Fruit fly (Drosophila melanogaster) whole organism, embryonic: ENCODE data around the gene Hrd3.

ENCODE experiments used
- Adf1 ChIP-seq: fragments of 200-800 bp; sonication (Bioruptor generic); IDR thresholded peaks from 2 replicates; pipeline ENCODE4 v1.3.6; 2022; ENCODE audit warnings: missing biosample characterization, missing genetic modification characterization
- Asciz ChIP-seq: fragments of 200-800 bp; sonication (Bioruptor generic); optimal IDR thresholded peaks from 2 replicates; lab custom pipeline; 2017; ENCODE audit warnings: missing biosample characterization, mild to moderate bottlenecking, missing genetic modification characterization, missing genetic modification reagents
- Awh ChIP-seq: fragments of 200-800 bp; sonication (Bioruptor generic); IDR thresholded peaks from 2 replicates; pipeline ENCODE4, ENCODE4 v1.3.6; 2022; ENCODE audit warnings: missing biosample characterization, missing genetic modification characterization
- CG10462 ChIP-seq: fragments of 200-800 bp; sonication (Bioruptor generic); optimal IDR thresholded peaks from 2 replicates; lab custom pipeline; 2016; ENCODE audit warnings: missing biosample characterization, missing genetic modification characterization
- CG10565 ChIP-seq: fragments of 200-800 bp; sonication (Bioruptor generic); optimal IDR thresholded peaks from 3 replicates; lab custom pipeline; 2016; ENCODE audit warnings: missing biosample characterization, mild to moderate bottlenecking, missing genetic modification characterization
- CG11093 ChIP-seq: fragments of 200-800 bp; sonication (Bioruptor generic); IDR thresholded peaks from 3 replicates; pipeline ENCODE4 v1.3.6; 2022; ENCODE audit warnings: missing biosample characterization, missing genetic modification characterization
- CG12104 ChIP-seq: fragments of 200-800 bp; sonication (Bioruptor generic); optimal IDR thresholded peaks from 3 replicates; lab custom pipeline; 2016; ENCODE audit warnings: missing biosample characterization, missing genetic modification characterization
- CG13123 ChIP-seq: fragments of 200-800 bp; sonication (Bioruptor generic); optimal IDR thresholded peaks from 2 replicates; lab custom pipeline; 2016; ENCODE audit warnings: missing biosample characterization, missing genetic modification characterization
- CG15479 ChIP-seq: fragments of 200-800 bp; sonication (Bioruptor generic); optimal IDR thresholded peaks from 3 replicates; lab custom pipeline; 2019; ENCODE audit warnings: missing biosample characterization, mild to moderate bottlenecking, missing genetic modification characterization, moderate library complexity
- CG15514 ChIP-seq: fragments of 200-800 bp; sonication (Bioruptor generic); optimal IDR thresholded peaks from 3 replicates; lab custom pipeline; 2017; ENCODE audit warnings: missing biosample characterization, missing genetic modification characterization, mild to moderate bottlenecking, moderate library complexity, missing genetic modification reagents
- CG1647 ChIP-seq: fragments of 200-800 bp; sonication (Bioruptor generic); optimal IDR thresholded peaks from 3 replicates; lab custom pipeline; 2016; ENCODE audit warnings: missing biosample characterization, missing genetic modification characterization
- CG17186 ChIP-seq: fragments of 200-800 bp; sonication (Bioruptor generic); optimal IDR thresholded peaks from 3 replicates; lab custom pipeline; 2017; ENCODE audit warnings: missing biosample characterization, missing genetic modification reagents, missing genetic modification characterization
- CG17385 ChIP-seq: fragments of 200-800 bp; sonication (Bioruptor generic); optimal IDR thresholded peaks from 3 replicates; lab custom pipeline; 2018; ENCODE audit warnings: missing biosample characterization, mild to moderate bottlenecking, missing genetic modification characterization
- CG18011 ChIP-seq: fragments of 200-800 bp; sonication (Bioruptor generic); optimal IDR thresholded peaks from 2 replicates; lab custom pipeline; 2017; ENCODE audit warnings: missing biosample characterization, missing genetic modification characterization, mild to moderate bottlenecking, moderate library complexity, missing genotype
- CG18764 ChIP-seq: fragments of 200-800 bp; sonication (Bioruptor generic); optimal IDR thresholded peaks from 3 replicates; lab custom pipeline; 2016; ENCODE audit warnings: missing biosample characterization, missing genetic modification characterization
- CG32532 ChIP-seq: fragments of 200-800 bp; sonication (Bioruptor generic); IDR thresholded peaks from 2 replicates; pipeline ENCODE4 v1.3.6; 2022; ENCODE audit warnings: missing biosample characterization, missing genetic modification characterization
- CG34376 ChIP-seq: fragments of 200-800 bp; sonication (Bioruptor generic); optimal IDR thresholded peaks from 2 replicates; lab custom pipeline; 2018; ENCODE audit warnings: missing biosample characterization, mild to moderate bottlenecking, missing genetic modification characterization
- CG43689 ChIP-seq: fragments of 200-800 bp; sonication (Bioruptor generic); IDR thresholded peaks from 2 replicates; pipeline ENCODE4 v1.3.6; 2022; ENCODE audit warnings: missing biosample characterization, missing genetic modification characterization
- CG4404 ChIP-seq: fragments of 200-800 bp; sonication (Bioruptor generic); IDR thresholded peaks from 2 replicates; pipeline ENCODE4 v1.3.6; 2022; ENCODE audit warnings: missing biosample characterization, missing genetic modification characterization
- CG6272 ChIP-seq: fragments of 200-800 bp; sonication (Bioruptor generic); IDR thresholded peaks from 2 replicates; pipeline ENCODE4 v1.3.6; 2022; ENCODE audit warnings: missing biosample characterization, missing genetic modification characterization
- CG6683 ChIP-seq: fragments of 200-800 bp; sonication (Bioruptor generic); optimal IDR thresholded peaks from 2 replicates; lab custom pipeline; 2017; ENCODE audit warnings: missing biosample characterization, mild to moderate bottlenecking, missing genetic modification characterization, missing genetic modification reagents
- CG7839 ChIP-seq: fragments of 200-800 bp; sonication (Bioruptor generic); optimal IDR thresholded peaks from 3 replicates; lab custom pipeline; 2018; ENCODE audit warnings: missing biosample characterization, mild to moderate bottlenecking, missing genetic modification characterization, moderate library complexity
- CkIIα-i1 ChIP-seq: fragments of 200-800 bp; sonication (Bioruptor generic); IDR thresholded peaks from 2 replicates; pipeline ENCODE4 v1.3.6; 2022; ENCODE audit warnings: missing biosample characterization, missing genetic modification characterization
- CrebB ChIP-seq: fragments of 200-800 bp; sonication (Bioruptor generic); optimal IDR thresholded peaks from 3 replicates; lab custom pipeline; 2018; ENCODE audit warnings: missing biosample characterization, mild to moderate bottlenecking, missing genetic modification characterization
- Deaf1 ChIP-seq: fragments of 200-800 bp; optimal IDR thresholded peaks from 3 replicates; lab custom pipeline; 2019; ENCODE audit warnings: missing biosample characterization, mild to moderate bottlenecking, missing genetic modification characterization, moderate library complexity
- Dfd ChIP-seq, 2 experiments: fragments of >200 bp; optimal IDR thresholded peaks; 2 replicates each; lab custom pipeline; 2017; ENCODE audit warnings: missing biosample characterization in 2 of 2, missing genetic modification characterization in 2 of 2
- Dp ChIP-seq: fragments of 200-800 bp; sonication (Bioruptor generic); optimal IDR thresholded peaks from 2 replicates; lab custom pipeline; 2018; ENCODE audit warnings: missing biosample characterization, mild to moderate bottlenecking, missing genetic modification characterization, moderate library complexity
- Ets65A ChIP-seq: fragments of 200-800 bp; sonication (Bioruptor generic); peaks from one replicate; lab custom pipeline; 2016; ENCODE audit warnings: missing biosample characterization, missing genetic modification characterization
- Hey ChIP-seq: fragments of 200-800 bp; sonication (Bioruptor generic); optimal IDR thresholded peaks from 3 replicates; lab custom pipeline; 2018; ENCODE audit warnings: missing biosample characterization, mild to moderate bottlenecking, missing genetic modification characterization
- Meics ChIP-seq: fragments of 200-800 bp; sonication (Bioruptor generic); optimal IDR thresholded peaks from 2 replicates; lab custom pipeline; 2017; ENCODE audit warnings: missing biosample characterization, mild to moderate bottlenecking, missing genetic modification characterization
- NFAT ChIP-seq: fragments of 200-800 bp; sonication (Bioruptor generic); IDR thresholded peaks from 2 replicates; pipeline ENCODE4 v1.3.6; 2022; ENCODE audit warnings: missing biosample characterization, missing genetic modification characterization
- Neu2 ChIP-seq: fragments of 200-800 bp; sonication (Bioruptor generic); optimal IDR thresholded peaks from 3 replicates; lab custom pipeline; 2016; ENCODE audit warnings: missing biosample characterization, missing genetic modification characterization, borderline replicate concordance
- Nf-YC ChIP-seq: fragments of 200-800 bp; optimal IDR thresholded peaks from 3 replicates; lab custom pipeline; 2019; ENCODE audit warnings: missing biosample characterization, mild to moderate bottlenecking, missing genetic modification characterization, moderate library complexity
- NfI ChIP-seq: fragments of 200-800 bp; sonication (Bioruptor generic); optimal IDR thresholded peaks from 3 replicates; lab custom pipeline; 2018; ENCODE audit warnings: missing biosample characterization, mild to moderate bottlenecking, missing genetic modification characterization, moderate library complexity
- TFAM ChIP-seq: fragments of 200-800 bp; sonication (Bioruptor generic); optimal IDR thresholded peaks from 2 replicates; lab custom pipeline; 2017; ENCODE audit warnings: missing biosample characterization, missing genetic modification characterization, inconsistent platforms
- Xrp1 ChIP-seq: fragments of 200-800 bp; sonication (Bioruptor generic); IDR thresholded peaks from 2 replicates; pipeline ENCODE4 v1.3.6; 2022; ENCODE audit warnings: missing biosample characterization, missing genetic modification characterization
- ato ChIP-seq: fragments of 200-800 bp; sonication (Bioruptor generic); IDR thresholded peaks from 2 replicates; pipeline ENCODE4 v1.3.6; 2022; ENCODE audit warnings: missing biosample characterization, missing genetic modification characterization; ENCODE audit not compliant: partially characterized antibody
- az2 ChIP-seq: fragments of 200-800 bp; sonication (Bioruptor generic); optimal IDR thresholded peaks from 3 replicates; lab custom pipeline; 2016; ENCODE audit warnings: missing biosample characterization, missing genetic modification characterization
- bigmax ChIP-seq: fragments of 200-800 bp; sonication (Bioruptor generic); optimal IDR thresholded peaks from 2 replicates; lab custom pipeline; 2018; ENCODE audit warnings: missing biosample characterization, mild to moderate bottlenecking, missing genetic modification characterization
- exex ChIP-seq: fragments of 200-800 bp; sonication (Bioruptor generic); optimal IDR thresholded peaks from 4 replicates; lab custom pipeline; 2018; ENCODE audit warnings: missing biosample characterization, mild to moderate bottlenecking, missing genetic modification characterization, moderate library complexity
- fd102C ChIP-seq: fragments of 200-800 bp; sonication (Bioruptor generic); optimal IDR thresholded peaks from 2 replicates; lab custom pipeline; 2018; ENCODE audit warnings: missing biosample characterization, mild to moderate bottlenecking, missing genetic modification characterization, moderate library complexity
- fu2 ChIP-seq: fragments of 200-800 bp; sonication (Bioruptor generic); optimal IDR thresholded peaks from 2 replicates; lab custom pipeline; 2016; ENCODE audit warnings: missing biosample characterization, missing genetic modification characterization
- lab ChIP-seq: fragments of 200-800 bp; sonication (Bioruptor generic); optimal IDR thresholded peaks from 3 replicates; lab custom pipeline; 2017; ENCODE audit warnings: missing biosample characterization, missing genetic modification characterization, mild to moderate bottlenecking, moderate library complexity, missing genetic modification reagents
- lilli ChIP-seq: fragments of 200-800 bp; sonication (Bioruptor generic); optimal IDR thresholded peaks from 3 replicates; lab custom pipeline; 2016; ENCODE audit warnings: missing biosample characterization, missing genetic modification characterization
- lmd ChIP-seq: fragments of 200-800 bp; sonication (Bioruptor generic); IDR thresholded peaks from 2 replicates; pipeline ENCODE4 v1.3.6; 2022; ENCODE audit warnings: missing biosample characterization, missing genetic modification characterization
- repo ChIP-seq: fragments of 200-800 bp; sonication (Bioruptor generic); optimal IDR thresholded peaks from 2 replicates; lab custom pipeline; 2016; ENCODE audit warnings: missing biosample characterization, missing genetic modification characterization
- sens ChIP-seq: fragments of 200-800 bp; sonication (Bioruptor generic); peaks from one replicate; lab custom pipeline; 2016; ENCODE audit warnings: missing biosample characterization, missing genetic modification characterization
- sens-2 ChIP-seq: fragments of 200-800 bp; sonication (Bioruptor generic); IDR thresholded peaks from 2 replicates; pipeline ENCODE4 v1.3.6; 2022; ENCODE audit warnings: missing biosample characterization, missing genetic modification characterization
- sob ChIP-seq: fragments of 200-800 bp; sonication (Bioruptor generic); IDR thresholded peaks from 2 replicates; pipeline ENCODE4 v1.3.6; 2022; ENCODE audit warnings: missing biosample characterization, missing genetic modification characterization
- vvl ChIP-seq: fragments of 200-800 bp; sonication (Bioruptor generic); IDR thresholded peaks from 2 replicates; pipeline ENCODE4 v1.3.6; 2022; ENCODE audit warnings: missing biosample characterization, missing genetic modification characterization

The Hrd3 gene

dm6 chr3R:23728086-23728485 is 30.3 kb downstream of the Hrd3 start (continued):
- TF ChIP-seq Neu2 (GFP tag; lab: Kevin White, UChicago) = no peak
- TF ChIP-seq Adf1 = 0 out of 2 replicates have a peak, but pooled peaks have one; percentile 19
- peak; percentile 45 for TF ChIP-seq CG17385 (GFP tag; lab: Kevin White, UChicago)
- TF ChIP-seq TFAM (GFP tag; lab: Kevin White, UChicago) = no peak
- no peak for TF ChIP-seq Dfd (GFP tag; optimal IDR thresholded peaks at IDR 0.05; lab: Kevin White, UChicago)
- TF ChIP-seq lab (GFP tag; lab: Kevin White, UChicago) = peak; percentile 29
- TF ChIP-seq sob (GFP tag; lab: Robert Waterston, UW) = 0 out of 2 replicates have a peak, but pooled peaks have one; percentile 6
- TF ChIP-seq vvl = 0 out of 2 replicates have a peak, but pooled peaks have one; percentile 27
- TF ChIP-seq Ets65A (GFP tag; lab: Kevin White, UChicago) = no peak
- TF ChIP-seq CG32532 (GFP tag; lab: Robert Waterston, UW) = 0 out of 2 replicates have a peak, but pooled peaks have one; percentile 18
- TF ChIP-seq CG15479 (GFP tag; lab: Kevin White, UChicago) = no peak
- no peak for TF ChIP-seq CG18764 (GFP tag; lab: Kevin White, UChicago)
- TF ChIP-seq az2 (GFP tag; lab: Kevin White, UChicago) = no peak
- peak; percentile 41 for TF ChIP-seq sens (GFP tag; lab: Kevin White, UChicago)
- no peak for TF ChIP-seq CG43689 (GFP tag; lab: Robert Waterston, UW)
- no peak for TF ChIP-seq Asciz
- no peak for TF ChIP-seq NfI
- TF ChIP-seq CG15514 (GFP tag; lab: Kevin White, UChicago) = peak; percentile 28
- TF ChIP-seq lmd (GFP tag; lab: Robert Waterston, UW) = no peak
- TF ChIP-seq, all 482 proteins: peak for 15

DNA sequence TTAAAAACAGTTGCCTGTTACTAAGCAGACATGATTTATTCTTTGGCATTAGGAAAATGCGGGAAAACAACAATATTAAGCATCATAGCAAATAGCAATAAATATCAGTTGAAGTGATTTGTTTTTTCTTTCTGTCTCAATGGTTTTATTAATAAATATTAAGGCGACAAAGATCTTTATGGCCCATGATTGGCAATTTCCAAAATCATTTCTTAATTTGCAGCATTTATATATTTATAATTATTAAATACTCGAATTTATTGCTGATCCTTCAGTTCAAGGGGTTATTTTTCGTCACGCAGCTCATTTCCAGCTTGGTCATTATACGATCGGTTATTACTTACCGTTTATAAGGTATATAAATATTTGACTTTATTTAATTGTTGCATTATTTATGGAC is 30.7 kb downstream of the Hrd3 start:
- no peak for TF ChIP-seq Awh (GFP tag; lab: Robert Waterston, UW)
- TF ChIP-seq CG18011 (GFP tag; lab: Kevin White, UChicago) = no peak
- peak; percentile 96 for TF ChIP-seq exex
- TF ChIP-seq lilli (GFP tag; lab: Kevin White, UChicago) = no peak
- TF ChIP-seq CkIIα-i1 (GFP tag; lab: Robert Waterston, UW) = no peak
- no peak for TF ChIP-seq CG11093
- TF ChIP-seq Dp (GFP tag; lab: Kevin White, UChicago) = no peak

DNA sequence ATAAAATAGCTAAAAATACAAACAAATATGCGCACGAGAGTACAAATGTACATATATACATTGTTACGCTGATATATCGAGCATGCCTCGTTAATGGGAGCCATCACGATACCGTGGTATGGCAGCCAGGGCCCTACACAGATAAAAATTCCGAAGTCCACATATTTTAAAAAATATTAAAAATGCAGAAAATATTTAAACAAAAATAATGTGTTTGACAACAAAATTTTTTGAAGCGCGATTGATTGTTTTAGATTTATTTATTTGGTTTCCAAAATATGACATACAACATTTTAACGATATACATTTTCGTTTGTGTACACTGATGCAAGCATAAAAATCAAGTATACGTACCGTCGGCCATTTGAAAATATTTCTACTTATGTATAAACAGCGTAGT is 31.6 kb downstream of the Hrd3 start:
- TF ChIP-seq Nf-YC (tag; lab: Kevin White, UChicago) (peak; percentile 35), CG34376 (GFP tag; lab: Kevin White, UChicago) (no peak), CG12104 (peak; percentile 51), NFAT (GFP tag; lab: Robert Waterston, UW) (peak; percentile 71), CG6683 (GFP tag; lab: Kevin White, UChicago) (peak; percentile 62), CG4404 (peak; percentile 57), CG1647 (peak; percentile 65), CG13123 (GFP tag; lab: Kevin White, UChicago) (no peak), CG10462 (GFP tag; lab: Kevin White, UChicago) (peak; percentile 49), Deaf1 (tag; lab: Kevin White, UChicago) (peak; percentile 63), CG7839 (tag; lab: Kevin White, UChicago) (peak; percentile 85), sens-2 (GFP tag; lab: Robert Waterston, UW) (no peak), repo (GFP tag; lab: Kevin White, UChicago) (peak; percentile 13), bigmax (GFP tag; lab: Kevin White, UChicago) (no peak), CrebB (tag; lab: Kevin White, UChicago) (peak; percentile 66), CG17186 (GFP tag; lab: Kevin White, UChicago) (no peak), Xrp1 (GFP tag; lab: Robert Waterston, UW) (peak; percentile 75), CG10565 (GFP tag; lab: Kevin White, UChicago) (no peak), fd102C (GFP tag; lab: Kevin White, UChicago) (no peak), ato (GFP tag; lab: Robert Waterston, UW) (no peak), Meics (GFP tag; lab: Kevin White, UChicago) (peak; percentile 89), Hey (no peak), az2 (GFP tag; lab: Kevin White, UChicago) (peak; percentile 59), fu2 (GFP tag; lab: Kevin White, UChicago) (peak; percentile 65), CG6272 (GFP tag; lab: Robert Waterston, UW) (peak; percentile 43; the same call in 1 of the 2 replicates)
